Fruit fly (Drosophila melanogaster) whole organism, embryonic: ENCODE measurements around the gene Prim2.
A peak's percentile ranks its signal among the peaks of the same experiment; 100 is the strongest.

Experiments used
- CG11695 ChIP-seq: fragments of 200-800 bp; sonication (Bioruptor generic); IDR thresholded peaks from 3 replicates; pipeline ENCODE4 v1.3.6; 2022; ENCODE audit warnings: missing biosample characterization, missing genetic modification characterization
- CG12942 ChIP-seq: fragments of 200-800 bp; sonication (Bioruptor generic); optimal IDR thresholded peaks from 3 replicates; lab custom pipeline; 2016; ENCODE audit warnings: missing biosample characterization, missing genetic modification characterization
- CG13287 ChIP-seq: fragments of 200-800 bp; sonication (Bioruptor generic); IDR thresholded peaks from 2 replicates; pipeline ENCODE4 v1.3.6; 2022; ENCODE audit warnings: missing biosample characterization, missing genetic modification characterization; ENCODE audit not compliant: partially characterized antibody
- CG17361 ChIP-seq: fragments of 200-800 bp; sonication (Bioruptor generic); IDR thresholded peaks from 3 replicates; pipeline ENCODE4 v1.3.6; 2022; ENCODE audit warnings: missing biosample characterization, missing genetic modification characterization
- CG17802 ChIP-seq: fragments of 200-800 bp; sonication (Bioruptor generic); optimal IDR thresholded peaks from 2 replicates; lab custom pipeline; 2018; ENCODE audit warnings: missing biosample characterization, mild to moderate bottlenecking, missing genetic modification characterization, moderate library complexity
- CG2120 ChIP-seq: fragments of 200-800 bp; sonication (Bioruptor generic); optimal IDR thresholded peaks from 3 replicates; lab custom pipeline; 2016; ENCODE audit warnings: missing biosample characterization, missing genetic modification characterization
- CG2199 ChIP-seq: fragments of 200-800 bp; sonication (Bioruptor generic); IDR thresholded peaks from 3 replicates; pipeline ENCODE4 v1.3.6; 2022; ENCODE audit warnings: missing biosample characterization, missing genetic modification characterization
- CG2875 ChIP-seq: fragments of 200-800 bp; sonication (Bioruptor generic); optimal IDR thresholded peaks from 2 replicates; lab custom pipeline; 2017; ENCODE audit warnings: missing biosample characterization, mild to moderate bottlenecking, missing genetic modification characterization, missing genetic modification reagents
- CG3065 ChIP-seq: fragments of 200-800 bp; sonication (Bioruptor generic); optimal IDR thresholded peaks from 2 replicates; lab custom pipeline; 2016; ENCODE audit warnings: missing biosample characterization, missing genetic modification characterization
- CG3163 ChIP-seq: fragments of 200-800 bp; sonication (Bioruptor generic); optimal IDR thresholded peaks from 3 replicates; lab custom pipeline; 2016; ENCODE audit warnings: missing biosample characterization, missing genetic modification characterization
- CG32772 ChIP-seq: fragments of 200-800 bp; sonication (Bioruptor generic); IDR thresholded peaks from 2 replicates; pipeline ENCODE4 v1.3.6; 2022; ENCODE audit warnings: missing biosample characterization, missing genetic modification characterization
- CG6654 ChIP-seq: fragments of 200-800 bp; sonication (Bioruptor generic); optimal IDR thresholded peaks from 2 replicates; lab custom pipeline; 2017; ENCODE audit warnings: missing biosample characterization, mild to moderate bottlenecking, missing genetic modification characterization
- CG7357 ChIP-seq: fragments of 200-800 bp; sonication (Bioruptor generic); IDR thresholded peaks from 3 replicates; pipeline ENCODE4 v1.3.6; 2022; ENCODE audit warnings: missing biosample characterization, missing genetic modification characterization
- CHES-1-like ChIP-seq: fragments of 200-800 bp; sonication (Bioruptor generic); optimal IDR thresholded peaks from 2 replicates; lab custom pipeline; 2016; ENCODE audit warnings: missing biosample characterization, missing genetic modification characterization
- Elba2 ChIP-seq: fragments of 200-800 bp; sonication (Bioruptor generic); optimal IDR thresholded peaks from 3 replicates; lab custom pipeline; 2016; ENCODE audit warnings: missing biosample characterization, missing genetic modification characterization
- Ets97D ChIP-seq: fragments of 200-800 bp; sonication (Bioruptor generic); optimal IDR thresholded peaks from 3 replicates; lab custom pipeline; 2016; ENCODE audit warnings: missing biosample characterization, missing genetic modification characterization
- Fer3 ChIP-seq: fragments of 200-800 bp; sonication (Bioruptor generic); optimal IDR thresholded peaks from 2 replicates; lab custom pipeline; 2018; ENCODE audit warnings: missing biosample characterization, mild to moderate bottlenecking, missing genetic modification characterization, moderate library complexity
- HLH4C ChIP-seq: fragments of 200-800 bp; sonication (Bioruptor generic); IDR thresholded peaks from 3 replicates; pipeline ENCODE4 v1.3.6; 2022; ENCODE audit warnings: missing biosample characterization, missing genetic modification characterization; ENCODE audit not compliant: partially characterized antibody
- HLHmδ ChIP-seq: fragments of 200-800 bp; sonication (Bioruptor generic); optimal IDR thresholded peaks from 2 replicates; lab custom pipeline; 2018; ENCODE audit warnings: missing biosample characterization, mild to moderate bottlenecking, missing genetic modification characterization, moderate library complexity
- Hr39 ChIP-seq: fragments of >200 bp; optimal IDR thresholded peaks from 2 replicates; lab custom pipeline; 2017
- Myb ChIP-seq: fragments of 200-800 bp; sonication (Bioruptor generic); optimal IDR thresholded peaks from 2 replicates; lab custom pipeline; 2016; ENCODE audit warnings: missing biosample characterization, missing genetic modification characterization
- NFAT ChIP-seq: fragments of 200-800 bp; sonication (Bioruptor generic); IDR thresholded peaks from 2 replicates; pipeline ENCODE4 v1.3.6; 2022; ENCODE audit warnings: missing biosample characterization, missing genetic modification characterization
- NK7.1 ChIP-seq: fragments of 200-800 bp; sonication (Bioruptor generic); optimal IDR thresholded peaks from 3 replicates; lab custom pipeline; 2016; ENCODE audit warnings: missing biosample characterization, missing genetic modification characterization
- Nf-YA ChIP-seq: fragments of 200-800 bp; sonication (Bioruptor generic); IDR thresholded peaks from 2 replicates; pipeline ENCODE4 v1.3.6; 2022; ENCODE audit warnings: missing biosample characterization, missing genetic modification characterization
- Sox100B ChIP-seq: fragments of 200-800 bp; sonication (Bioruptor generic); optimal IDR thresholded peaks from 3 replicates; lab custom pipeline; 2018; ENCODE audit warnings: missing biosample characterization, mild to moderate bottlenecking, missing genetic modification characterization
- abd-A ChIP-seq: fragments of 200-800 bp; sonication (Bioruptor generic); optimal IDR thresholded peaks from 3 replicates; lab custom pipeline; 2019; ENCODE audit warnings: missing biosample characterization, mild to moderate bottlenecking, missing genetic modification characterization, moderate library complexity
- chm ChIP-seq: fragments of 200-800 bp; sonication (Bioruptor generic); IDR thresholded peaks from 2 replicates; pipeline ENCODE4 v1.3.6; 2022; ENCODE audit warnings: missing biosample characterization, missing genetic modification characterization
- dati ChIP-seq: fragments of 200-800 bp; sonication (Bioruptor generic); IDR thresholded peaks from 2 replicates; pipeline ENCODE4 v1.3.6; 2022; ENCODE audit warnings: missing biosample characterization, missing genetic modification characterization
- fd102C ChIP-seq: fragments of 200-800 bp; sonication (Bioruptor generic); optimal IDR thresholded peaks from 2 replicates; lab custom pipeline; 2018; ENCODE audit warnings: missing biosample characterization, mild to moderate bottlenecking, missing genetic modification characterization, moderate library complexity
- fd3F ChIP-seq: fragments of 200-800 bp; sonication (Bioruptor generic); optimal IDR thresholded peaks from 2 replicates; lab custom pipeline; 2018; ENCODE audit warnings: missing biosample characterization, mild to moderate bottlenecking, missing genetic modification characterization, moderate library complexity
- grn ChIP-seq: fragments of 200-800 bp; sonication (Bioruptor generic); optimal IDR thresholded peaks from 3 replicates; lab custom pipeline; 2017; ENCODE audit warnings: missing biosample characterization, missing genetic modification characterization
- gsb-n ChIP-seq: fragments of 200-800 bp; sonication (Bioruptor generic); optimal IDR thresholded peaks from 3 replicates; lab custom pipeline; 2018; ENCODE audit warnings: missing biosample characterization, mild to moderate bottlenecking, missing genetic modification characterization
- kni ChIP-seq: fragments of 200-800 bp; sonication (Bioruptor generic); optimal IDR thresholded peaks from 3 replicates; lab custom pipeline; 2017; ENCODE audit warnings: mild to moderate bottlenecking, missing biosample characterization, missing genetic modification reagents, missing genetic modification characterization
- lilli ChIP-seq: fragments of 200-800 bp; sonication (Bioruptor generic); optimal IDR thresholded peaks from 3 replicates; lab custom pipeline; 2016; ENCODE audit warnings: missing biosample characterization, missing genetic modification characterization
- mam ChIP-seq: fragments of 200-800 bp; sonication (Bioruptor generic); optimal IDR thresholded peaks from 3 replicates; lab custom pipeline; 2016; ENCODE audit warnings: missing biosample characterization, missing genetic modification characterization
- odd ChIP-seq: fragments of 200-800 bp; sonication (Bioruptor generic); optimal IDR thresholded peaks from 2 replicates; lab custom pipeline; 2017; ENCODE audit warnings: missing biosample characterization, mild to moderate bottlenecking, missing genetic modification characterization
- p53 ChIP-seq: fragments of 200-800 bp; sonication (Bioruptor generic); optimal IDR thresholded peaks from 2 replicates; lab custom pipeline; 2016; ENCODE audit warnings: missing biosample characterization, missing genetic modification characterization
- pum ChIP-seq: fragments of 200-800 bp; sonication (Bioruptor generic); optimal IDR thresholded peaks from 2 replicates; lab custom pipeline; 2016; ENCODE audit warnings: missing biosample characterization, missing genetic modification characterization
- rib ChIP-seq: fragments of 200-800 bp; sonication (Bioruptor generic); IDR thresholded peaks from 2 replicates; pipeline ENCODE4 v1.3.6; 2022; ENCODE audit warnings: missing biosample characterization, missing genetic modification characterization
- row ChIP-seq: fragments of 200-800 bp; sonication (Bioruptor generic); IDR thresholded peaks from 3 replicates; pipeline ENCODE4 v1.3.6; 2022; ENCODE audit warnings: missing biosample characterization, missing genetic modification characterization
- sens ChIP-seq: fragments of 200-800 bp; sonication (Bioruptor generic); peaks from one replicate; lab custom pipeline; 2016; ENCODE audit warnings: missing biosample characterization, missing genetic modification characterization
- seq ChIP-seq: fragments of 200-800 bp; sonication (Bioruptor generic); IDR thresholded peaks from 2 replicates; pipeline ENCODE4 v1.3.6; 2022; ENCODE audit warnings: missing biosample characterization, missing genetic modification characterization
- slou ChIP-seq: fragments of 200-800 bp; sonication (Bioruptor generic); optimal IDR thresholded peaks from 3 replicates; lab custom pipeline; 2016; ENCODE audit warnings: missing biosample characterization, missing genetic modification characterization
- sr ChIP-seq: fragments of 200-800 bp; sonication (Bioruptor generic); IDR thresholded peaks from 3 replicates; pipeline ENCODE4 v1.3.6; 2022; ENCODE audit warnings: missing biosample characterization, missing genetic modification characterization
- trem ChIP-seq: fragments of 200-800 bp; optimal IDR thresholded peaks from 3 replicates; lab custom pipeline; 2019; ENCODE audit warnings: missing biosample characterization, mild to moderate bottlenecking, missing genetic modification characterization, moderate library complexity
- ttk ChIP-seq: fragments of 200-800 bp; sonication (Bioruptor generic); IDR thresholded peaks from 2 replicates; pipeline ENCODE4 v2.1.2; 2022; ENCODE audit warnings: missing biosample characterization, missing genetic modification characterization
- tup ChIP-seq: fragments of 200-800 bp; sonication (Bioruptor generic); optimal IDR thresholded peaks from 2 replicates; lab custom pipeline; 2016; ENCODE audit warnings: missing biosample characterization, mild to moderate bottlenecking, missing genetic modification characterization, moderate library complexity
- unpg ChIP-seq: fragments of 200-800 bp; sonication (Bioruptor generic); optimal IDR thresholded peaks from 3 replicates; lab custom pipeline; 2018; ENCODE audit warnings: missing biosample characterization, mild to moderate bottlenecking, missing genetic modification characterization, moderate library complexity
- wek ChIP-seq: fragments of 200-800 bp; sonication (Bioruptor generic); optimal IDR thresholded peaks from 3 replicates; lab custom pipeline; 2018; ENCODE audit warnings: missing biosample characterization, mild to moderate bottlenecking, missing genetic modification characterization, moderate library complexity
- z ChIP-seq: fragments of 200-800 bp; sonication (Bioruptor generic); IDR thresholded peaks from 3 replicates; pipeline ENCODE4 v1.3.6; 2022; ENCODE audit warnings: missing biosample characterization, missing genetic modification characterization

Gene Prim2

dm6 chr3L:20405971-20406948, 44.9 kb upstream of the Prim2 start (continued):
- TF ChIP-seq CG11695 (GFP tag; lab: Robert Waterston, UW) (0 out of 3 replicates have a peak, but pooled peaks have one; percentile 19), Ets97D (GFP tag; lab: Kevin White, UChicago) (no peak), CHES-1-like (GFP tag; lab: Kevin White, UChicago) (no peak), rib (GFP tag; lab: Robert Waterston, UW) (0 out of 2 replicates have a peak, but pooled peaks have one; percentile 13), unpg (GFP tag; lab: Kevin White, UChicago) (peak; percentile 45), z (GFP tag; lab: Robert Waterston, UW) (no peak), NK7.1 (GFP tag; lab: Kevin White, UChicago) (no peak), Fer3 (tag; lab: Kevin White, UChicago) (peak; percentile 24), Sox100B (peak; percentile 29), pum (no peak), CG32772 (GFP tag; lab: Robert Waterston, UW) (no peak), CG7357 (GFP tag; lab: Robert Waterston, UW) (no peak), CG3065 (no peak), CG3163 (GFP tag; lab: Kevin White, UChicago) (no peak), NFAT (no peak), Elba2 (GFP tag; lab: Kevin White, UChicago) (no peak), ttk (GFP tag; lab: Robert Waterston, UW) (no peak), abd-A (tag; lab: Kevin White, UChicago) (no peak), Nf-YA (GFP tag; lab: Robert Waterston, UW) (no peak), odd (GFP tag; lab: Kevin White, UChicago) (peak; percentile 27), grn (GFP tag; lab: Kevin White, UChicago) (peak; percentile 79), mam (GFP tag; lab: Kevin White, UChicago) (no peak), CG13287 (GFP tag; lab: Robert Waterston, UW) (peak; percentile 7; the same call in 1 of the 2 replicates), lilli (GFP tag; lab: Kevin White, UChicago) (no peak), CG2120 (no peak), gsb-n (tag; lab: Kevin White, UChicago) (peak; percentile 25), sens (GFP tag; lab: Kevin White, UChicago) (peak; percentile 66), HLH4C (GFP tag; lab: Robert Waterston, UW) (no peak), Hr39 (no peak), tup (no peak), wek (peak; percentile 41), kni (no peak), CG12942 (GFP tag; lab: Kevin White, UChicago) (no peak), CG6654 (no peak), chm (GFP tag; lab: Robert Waterston, UW) (no peak), fd3F (GFP tag; lab: Kevin White, UChicago) (no peak), trem (no peak), slou (GFP tag; lab: Kevin White, UChicago) (no peak), dati (GFP tag; lab: Robert Waterston, UW) (no peak), sr (GFP tag; lab: Robert Waterston, UW) (no peak), HLHmδ (no peak), seq (GFP tag; lab: Robert Waterston, UW) (no peak), CG17802 (tag; lab: Kevin White, UChicago) (peak; percentile 71), fd102C (GFP tag; lab: Kevin White, UChicago) (peak; percentile 13), CG17361 (GFP tag; lab: Robert Waterston, UW) (no peak), CG2199 (GFP tag; lab: Robert Waterston, UW) (peak; percentile 83; the same call in 2 of the 3 replicates), p53 (GFP tag; lab: Kevin White, UChicago) (no peak), CG2875 (GFP tag; lab: Kevin White, UChicago) (peak; percentile 22), row (GFP tag; lab: Robert Waterston, UW) (no peak), Myb (GFP tag; lab: Kevin White, UChicago) (no peak)
